Worm (Caenorhabditis elegans): ENCODE measurements around the gene fkb-3.

DNA sequence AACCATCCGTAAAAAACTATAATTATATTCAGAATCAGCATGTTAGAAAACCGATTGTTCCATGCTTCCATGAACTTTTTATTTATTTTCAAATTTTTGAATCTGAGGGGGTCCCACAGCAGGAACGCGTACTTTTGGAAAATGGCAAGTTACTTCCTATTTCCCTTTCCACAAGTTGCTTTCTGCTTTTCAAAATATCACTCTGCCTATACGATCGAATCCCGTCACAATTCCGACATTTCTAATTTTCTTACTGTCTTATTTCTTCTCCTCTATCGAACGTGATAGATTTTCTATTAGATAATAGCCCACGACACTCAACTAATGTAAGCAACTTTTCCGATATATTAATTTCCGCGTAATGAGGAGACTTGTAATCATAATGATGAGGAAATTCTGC is 50.5 kb downstream of the fkb-3 start, which contains the start of gene C13A2.5:
- TF ChIP-seq him-1 (tag; optimal IDR thresholded peaks at IDR 0.05) (no peak), W03F9.2 (tag; optimal IDR thresholded peaks at IDR 0.05) (no peak), dao-5 (tag; optimal IDR thresholded peaks at IDR 0.05) (no peak)
